Worm (Caenorhabditis elegans) whole organism, mixed stage, embryonic: ENCODE data around the gene spe-29.

ENCODE experiments used
- M03D4.4 ChIP-seq: sonication (generic microtip); optimal IDR thresholded peaks from 2 replicates; lab custom pipeline; 2017; ENCODE audit warnings: mild to moderate bottlenecking, missing genetic modification characterization, missing compliant biosample characterization
- bed-3 ChIP-seq: fragments of 200-800 bp; sonication (Bioruptor generic); optimal IDR thresholded peaks from 3 replicates; lab custom pipeline; 2018; ENCODE audit warnings: mild to moderate bottlenecking, missing genetic modification characterization, moderate library complexity, missing compliant biosample characterization
- blmp-1 ChIP-seq: fragments of 150-350 bp; optimal IDR thresholded peaks from 2 replicates; lab custom pipeline; 2014; ENCODE audit warnings: missing biosample characterization, missing genetic modification characterization
- ceh-83 ChIP-seq: fragments of 200-800 bp; sonication (Bioruptor generic); optimal IDR thresholded peaks from 2 replicates; lab custom pipeline; 2018; ENCODE audit warnings: mild to moderate bottlenecking, missing genetic modification characterization, missing compliant biosample characterization
- ces-1 ChIP-seq: fragments of 150-350 bp; optimal IDR thresholded peaks from 2 replicates; lab custom pipeline; 2014; ENCODE audit warnings: missing biosample characterization, missing genetic modification reagents, missing genetic modification characterization
- cnd-1 ChIP-seq: fragments of 200-800 bp; sonication (Bioruptor generic); optimal IDR thresholded peaks from 2 replicates; lab custom pipeline; 2018; ENCODE audit warnings: mild to moderate bottlenecking, missing genetic modification characterization, missing compliant biosample characterization
- elt-1 ChIP-seq: sonication (generic microtip); optimal IDR thresholded peaks from 2 replicates; lab custom pipeline; 2017; ENCODE audit warnings: missing genetic modification characterization, mild to moderate bottlenecking, missing compliant biosample characterization, antibody characterized with exemption, moderate library complexity, borderline replicate concordance; ENCODE audit not compliant: insufficient read depth
- elt-3 ChIP-seq: fragments of 150-350 bp; optimal IDR thresholded peaks from 2 replicates; lab custom pipeline; 2014; ENCODE audit warnings: missing biosample characterization, missing genetic modification characterization
- flh-1 ChIP-seq: fragments of 200-800 bp; sonication (Bioruptor generic); optimal IDR thresholded peaks from 2 replicates; lab custom pipeline; 2018; ENCODE audit warnings: mild to moderate bottlenecking, missing genetic modification characterization, moderate library complexity, missing compliant biosample characterization
- ham-2 ChIP-seq: fragments of 200-800 bp; sonication (Bioruptor generic); optimal IDR thresholded peaks from 2 replicates; lab custom pipeline; 2018; ENCODE audit warnings: mild to moderate bottlenecking, missing genetic modification characterization, missing compliant biosample characterization
- hlh-1 ChIP-seq: fragments of 150-350 bp; optimal IDR thresholded peaks from 2 replicates; lab custom pipeline; 2014; ENCODE audit warnings: missing biosample characterization, missing genetic modification reagents, missing genetic modification characterization
- lin-13 ChIP-seq: fragments of 150-350 bp; optimal IDR thresholded peaks from 2 replicates; lab custom pipeline; 2014; ENCODE audit warnings: missing biosample characterization, missing genetic modification characterization
- lin-32 ChIP-seq: fragments of 200-800 bp; sonication (Bioruptor generic); optimal IDR thresholded peaks from 2 replicates; lab custom pipeline; 2018; ENCODE audit warnings: mild to moderate bottlenecking, missing genetic modification characterization, missing compliant biosample characterization
- lsy-2 ChIP-seq: fragments of 150-350 bp; optimal IDR thresholded peaks from 2 replicates; lab custom pipeline; 2014; ENCODE audit warnings: missing biosample characterization, missing genetic modification characterization
- mep-1 ChIP-seq: fragments of 150-350 bp; optimal IDR thresholded peaks from 2 replicates; lab custom pipeline; 2017; ENCODE audit warnings: missing biosample characterization, missing genetic modification reagents, missing genetic modification characterization, inconsistent platforms
- nhr-2 ChIP-seq: fragments of 150-350 bp; optimal IDR thresholded peaks from 2 replicates; lab custom pipeline; 2014; ENCODE audit warnings: missing biosample characterization, missing genetic modification characterization
- nhr-237 ChIP-seq: fragments of 150-350 bp; optimal IDR thresholded peaks from 2 replicates; lab custom pipeline; 2014; ENCODE audit warnings: missing biosample characterization, missing genetic modification characterization
- nhr-28 ChIP-seq: fragments of 150-350 bp; optimal IDR thresholded peaks from 2 replicates; lab custom pipeline; 2014; ENCODE audit warnings: missing biosample characterization, missing genetic modification characterization
- nhr-76 ChIP-seq: sonication (generic microtip); optimal IDR thresholded peaks from 2 replicates; lab custom pipeline; 2017; ENCODE audit warnings: missing biosample characterization, missing genetic modification characterization
- sem-2 ChIP-seq: fragments of 200-800 bp; sonication (Bioruptor generic); optimal IDR thresholded peaks from 2 replicates; lab custom pipeline; 2018; ENCODE audit warnings: mild to moderate bottlenecking, missing genetic modification characterization, missing compliant biosample characterization
- sptf-1 ChIP-seq: sonication (generic microtip); optimal IDR thresholded peaks from 2 replicates; lab custom pipeline; 2017; ENCODE audit warnings: mild to moderate bottlenecking, missing genetic modification characterization, moderate library complexity, missing compliant biosample characterization
- unc-120 ChIP-seq: sonication (generic microtip); optimal IDR thresholded peaks from 2 replicates; lab custom pipeline; 2017; ENCODE audit warnings: missing genetic modification characterization, missing compliant biosample characterization; ENCODE audit not compliant: poor library complexity, severe bottlenecking
- unc-62 ChIP-seq: fragments of 150-350 bp; optimal IDR thresholded peaks from 2 replicates; lab custom pipeline; 2014; ENCODE audit warnings: missing biosample characterization, missing genetic modification reagents, missing genetic modification characterization
- zip-8 ChIP-seq: fragments of 150-350 bp; optimal IDR thresholded peaks from 2 replicates; lab custom pipeline; 2014; ENCODE audit warnings: missing biosample characterization, missing genetic modification characterization
- ztf-11 ChIP-seq: fragments of 150-350 bp; optimal IDR thresholded peaks from 2 replicates; lab custom pipeline; 2014; ENCODE audit warnings: missing biosample characterization, missing genetic modification characterization

The spe-29 gene

ce11 chrIV:9918021-9918420 lies 15.7 kb upstream of the spe-29 start:
- TF ChIP-seq nhr-28 (tag; lab: Kevin White, UChicago) = no peak
- peak; percentile 78 for TF ChIP-seq zip-8 (tag; lab: Kevin White, UChicago)
- TF ChIP-seq, all 35 proteins: peak for 1

- TF ChIP-seq nhr-28 (tag; lab: Kevin White, UChicago) (no peak), elt-3 (no peak), cnd-1 (no peak), zip-8 (tag; lab: Kevin White, UChicago) (no peak), lin-13 (tag; lab: Kevin White, UChicago) (no peak), nhr-237 (tag; lab: Kevin White, UChicago) (no peak), unc-62 (GFP tag; lab: Kevin White, UChicago) (no peak), unc-120 (tag; lab: Kevin White, UChicago) (no peak), ces-1 (GFP tag; lab: Kevin White, UChicago) (no peak), mep-1 (tag; lab: Kevin White, UChicago) (no peak), M03D4.4 (tag; lab: Kevin White, UChicago) (no peak), hlh-1 (tag; lab: Kevin White, UChicago) (no peak)
- TF ChIP-seq, all 35 proteins: peak for 0
Measured at ce11 chrIV:9920426-9920825, 13.3 kb upstream of the spe-29 start.

ce11 chrIV:9924419-9924818 lies 9.3 kb upstream of the spe-29 start:
- TF ChIP-seq blmp-1 (tag; lab: Kevin White, UChicago) (no peak), lin-32 (no peak), mep-1 (tag; lab: Kevin White, UChicago) (no peak), ces-1 (GFP tag; lab: Kevin White, UChicago) (no peak), ham-2 (GFP tag; lab: Kevin White, UChicago) (no peak), bed-3 (GFP tag; lab: Kevin White, UChicago) (no peak), unc-62 (GFP tag; lab: Kevin White, UChicago) (no peak), nhr-76 (tag; lab: Kevin White, UChicago) (no peak)
- TF ChIP-seq, all 35 proteins: peak for 0

ce11 chrIV:9928180-9928896 lies 5.3 kb upstream of the spe-29 start, which contains the start of gene dur-1:
TSS of gene dur-1 (minus strand) at chrIV:9928230.
- TF ChIP-seq unc-120 (tag; lab: Kevin White, UChicago) = peak; percentile 9
- TF ChIP-seq lin-13 (tag; lab: Kevin White, UChicago) = no peak
- TF ChIP-seq unc-62 (GFP tag; lab: Kevin White, UChicago) = peak; percentile 75

- TF ChIP-seq flh-1 (GFP tag; lab: Kevin White, UChicago) (no peak), elt-1 (no peak), sem-2 (GFP tag; lab: Kevin White, UChicago) (no peak), sptf-1 (tag; lab: Kevin White, UChicago) (no peak), ztf-11 (tag; lab: Kevin White, UChicago) (no peak), mep-1 (tag; lab: Kevin White, UChicago) (no peak), nhr-237 (tag; lab: Kevin White, UChicago) (peak; percentile 59), M03D4.4 (tag; lab: Kevin White, UChicago) (no peak), ces-1 (GFP tag; lab: Kevin White, UChicago) (no peak), lsy-2 (tag; lab: Kevin White, UChicago) (peak; percentile 58), nhr-2 (tag; lab: Kevin White, UChicago) (no peak), lin-32 (no peak), zip-8 (tag; lab: Kevin White, UChicago) (no peak), hlh-1 (tag; lab: Kevin White, UChicago) (no peak)
Measured at ce11 chrIV:9932055-9932454, 1.6 kb upstream of the spe-29 start, which contains the start of the genes trmt-10A and F25H8.2. TSS of gene trmt-10A (minus strand) at chrIV:9932213. TSS of gene F25H8.2 (plus strand) at chrIV:9932235.

ce11 chrIV:9943214-9943613 lies 9.5 kb downstream of the spe-29 start:
- TF ChIP-seq elt-3 = no peak
- no peak for TF ChIP-seq nhr-237 (tag; lab: Kevin White, UChicago)
- no peak for TF ChIP-seq zip-8 (tag; lab: Kevin White, UChicago)
- no peak for TF ChIP-seq hlh-1 (tag; lab: Kevin White, UChicago)
- TF ChIP-seq sptf-1 (tag; lab: Kevin White, UChicago) = no peak
- no peak for TF ChIP-seq ceh-83 (GFP tag; lab: Kevin White, UChicago)
- no peak for TF ChIP-seq ham-2 (GFP tag; lab: Kevin White, UChicago)
- TF ChIP-seq, all 35 proteins: peak for 0
